Worm (Caenorhabditis elegans) whole organism, L2 larva: ENCODE measurements around the gene kat-1.

ENCODE experiments used
- ama-1 ChIP-seq: fragments of 150-350 bp; optimal IDR thresholded peaks from 2 replicates; lab custom pipeline; 2018; ENCODE audit warnings: inconsistent platforms
- egl-27 ChIP-seq: sonication (generic microtip); optimal IDR thresholded peaks from 3 replicates; lab custom pipeline; 2017; ENCODE audit warnings: missing biosample characterization, missing genetic modification reagents, missing genetic modification characterization
- fos-1 ChIP-seq: fragments of 150-350 bp; optimal IDR thresholded peaks from 2 replicates; lab custom pipeline; 2014; ENCODE audit warnings: missing biosample characterization, missing genetic modification characterization
- nhr-11 ChIP-seq: fragments of 150-350 bp; optimal IDR thresholded peaks from 2 replicates; lab custom pipeline; 2014; ENCODE audit warnings: missing biosample characterization, missing genetic modification characterization
- nhr-25 ChIP-seq: fragments of 150-350 bp; sonication (generic microtip); optimal IDR thresholded peaks from 3 replicates; lab custom pipeline; 2014; ENCODE audit warnings: missing biosample characterization, missing genetic modification characterization
- skn-1 ChIP-seq: sonication (generic microtip); optimal IDR thresholded peaks from 2 replicates; lab custom pipeline; 2017; ENCODE audit warnings: missing biosample characterization, missing genetic modification characterization
- unc-39 ChIP-seq: fragments of 150-350 bp; optimal IDR thresholded peaks from 2 replicates; lab custom pipeline; 2014; ENCODE audit warnings: missing biosample characterization, missing genetic modification characterization
- unc-62 ChIP-seq: fragments of 150-350 bp; optimal IDR thresholded peaks from 2 replicates; lab custom pipeline; 2014; ENCODE audit warnings: missing biosample characterization, missing genetic modification reagents, missing genetic modification characterization
- ztf-11 ChIP-seq: sonication (generic microtip); optimal IDR thresholded peaks from 2 replicates; lab custom pipeline; 2017; ENCODE audit warnings: missing biosample characterization, missing genetic modification characterization
- ztf-4 ChIP-seq: fragments of 150-350 bp; optimal IDR thresholded peaks from 2 replicates; lab custom pipeline; 2014; ENCODE audit warnings: missing biosample characterization, missing genetic modification characterization

DNA sequence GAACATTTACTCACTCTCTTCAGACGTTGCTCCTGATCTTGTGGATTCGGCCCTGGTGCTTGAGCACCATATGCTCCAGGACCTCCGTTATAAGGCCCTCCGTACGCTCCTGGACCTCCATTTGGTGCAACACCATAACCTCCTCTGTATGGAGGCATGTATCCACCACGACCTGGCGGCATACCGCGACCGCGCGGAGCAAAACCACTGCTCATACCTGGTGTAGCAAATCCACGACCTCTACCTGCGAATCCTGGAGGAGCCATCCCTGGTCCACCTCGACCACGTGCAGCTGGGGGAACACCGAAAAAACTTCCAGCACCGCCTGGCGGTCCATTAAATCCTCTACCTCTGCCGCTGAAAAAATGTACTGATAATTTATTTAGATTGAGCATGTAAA lies 24.1 kb upstream of the kat-1 start:
- TF ChIP-seq nhr-25 (tag; lab: Kevin White, UChicago) (no peak), ztf-11 (tag; lab: Kevin White, UChicago) (no peak), unc-39 (tag; lab: Kevin White, UChicago) (no peak), skn-1 (tag; lab: Kevin White, UChicago) (no peak), ztf-4 (tag; lab: Kevin White, UChicago) (no peak), nhr-11 (tag; lab: Kevin White, UChicago) (no peak), ama-1 (lab: Kevin White, UChicago) (no peak), unc-62 (GFP tag; lab: Kevin White, UChicago) (no peak), egl-27 (tag; lab: Kevin White, UChicago) (no peak), fos-1 (tag; lab: Kevin White, UChicago) (no peak)
